Worm (Caenorhabditis elegans) whole organism, L1 larva: ENCODE data around the gene arx-3.

ENCODE experiments used
- C16A3.4 ChIP-seq: fragments of 150-350 bp; optimal IDR thresholded peaks from 2 replicates; lab custom pipeline; 2014; ENCODE audit warnings: missing biosample characterization, missing genetic modification characterization
- Y116A8C.19 ChIP-seq: sonication (generic microtip); optimal IDR thresholded peaks from 2 replicates; lab custom pipeline; 2016; ENCODE audit warnings: missing compliant biosample characterization, missing genetic modification characterization, borderline replicate concordance
- blmp-1 ChIP-seq: fragments of 150-350 bp; optimal IDR thresholded peaks from 2 replicates; lab custom pipeline; 2014; ENCODE audit warnings: missing biosample characterization, missing genetic modification characterization
- ceh-8 ChIP-seq: fragments of 200-800 bp; sonication (Bioruptor generic); optimal IDR thresholded peaks from 2 replicates; lab custom pipeline; 2018; ENCODE audit warnings: mild to moderate bottlenecking, missing genetic modification characterization, moderate library complexity, missing compliant biosample characterization
- ceh-82 ChIP-seq, 3 experiments: fragments of 150-350 bp in 1 of 3; sonication (generic microtip) in 2 of 3; optimal IDR thresholded peaks; 2 replicates each; lab custom pipeline; 2014 to 2017; ENCODE audit warnings: missing biosample characterization in 3 of 3, missing genetic modification characterization in 3 of 3
- ceh-88 ChIP-seq: fragments of 200-800 bp; sonication (Bioruptor generic); IDR thresholded peaks from 2 replicates; pipeline ENCODE4 v1.3.6; 2022; ENCODE audit warnings: missing genetic modification characterization, missing compliant biosample characterization
- ceh-90 ChIP-seq: sonication (generic microtip); optimal IDR thresholded peaks from 2 replicates; lab custom pipeline; 2016; ENCODE audit warnings: missing genetic modification characterization, missing compliant biosample characterization
- ces-1 ChIP-seq: fragments of 150-350 bp; optimal IDR thresholded peaks from 2 replicates; lab custom pipeline; 2014; ENCODE audit warnings: missing biosample characterization, missing genetic modification reagents, missing genetic modification characterization
- dpl-1 ChIP-seq, 3 experiments: fragments of 150-350 bp in 2 of 3; sonication (generic microtip) in 1 of 3; optimal IDR thresholded peaks; 2 replicates each; lab custom pipeline; 2014 to 2017; ENCODE audit warnings: missing biosample characterization in 3 of 3, missing genetic modification characterization in 3 of 3, missing genetic modification reagents in 3 of 3
- efl-1 ChIP-seq, 4 experiments: fragments of 150-350 bp; optimal IDR thresholded peaks in 3 of 4; peaks in 1 of 4; 1 replicate in 1 of 4; 2 replicates in 3 of 4; lab custom pipeline; 2014; ENCODE audit warnings: missing biosample characterization in 2 of 4, missing genetic modification characterization in 2 of 4, missing genetic modification reagents in 2 of 4
- elt-2 ChIP-seq: sonication (generic microtip); optimal IDR thresholded peaks from 2 replicates; lab custom pipeline; 2016; ENCODE audit warnings: missing genetic modification characterization, mild to moderate bottlenecking, inconsistent platforms, missing compliant biosample characterization, missing genetic modification reagents
- elt-3 ChIP-seq, 6 experiments: fragments of 150-350 bp in 1 of 6; sonication (generic microtip); optimal IDR thresholded peaks; 2 replicates each; lab custom pipeline; 2017 to 2018; ENCODE audit warnings: missing biosample characterization in 6 of 6, missing genetic modification characterization in 6 of 6, inconsistent platforms in 1 of 6
- ets-5 ChIP-seq: fragments of 200-800 bp; sonication (Bioruptor generic); IDR thresholded peaks from 2 replicates; pipeline ENCODE4 v1.3.6; 2022; ENCODE audit warnings: missing genetic modification characterization, missing compliant biosample characterization
- fkh-10 ChIP-seq: sonication (generic microtip); optimal IDR thresholded peaks from 2 replicates; lab custom pipeline; 2017; ENCODE audit warnings: missing biosample characterization, missing genetic modification reagents, missing genetic modification characterization
- fkh-4 ChIP-seq: sonication (generic microtip); optimal IDR thresholded peaks from 2 replicates; lab custom pipeline; 2016; ENCODE audit warnings: missing compliant biosample characterization, missing genetic modification characterization, borderline replicate concordance
- fkh-8 ChIP-seq: sonication (generic microtip); optimal IDR thresholded peaks from 2 replicates; lab custom pipeline; 2016; ENCODE audit warnings: mild to moderate bottlenecking, missing genetic modification characterization, missing compliant biosample characterization
- fos-1 ChIP-seq: fragments of 150-350 bp; optimal IDR thresholded peaks from 2 replicates; lab custom pipeline; 2014; ENCODE audit warnings: missing biosample characterization, missing genetic modification characterization
- grh-1 ChIP-seq: fragments of 200-800 bp; sonication (Bioruptor generic); IDR thresholded peaks from 2 replicates; pipeline ENCODE4 v1.3.6; 2022; ENCODE audit warnings: missing genetic modification reagents, missing genetic modification characterization, missing compliant biosample characterization
- hlh-17 ChIP-seq: fragments of 200-800 bp; sonication (Bioruptor generic); optimal IDR thresholded peaks from 2 replicates; lab custom pipeline; 2018; ENCODE audit warnings: missing genetic modification characterization, mild to moderate bottlenecking, missing compliant biosample characterization, moderate library complexity, borderline replicate concordance
- hlh-4 ChIP-seq: sonication (generic microtip); optimal IDR thresholded peaks from 2 replicates; lab custom pipeline; 2016; ENCODE audit warnings: mild to moderate bottlenecking, missing genetic modification characterization, missing compliant biosample characterization
- hpl-2 ChIP-seq: fragments of 150-350 bp; optimal IDR thresholded peaks from 2 replicates; lab custom pipeline; 2014; ENCODE audit warnings: missing biosample characterization, missing genetic modification reagents, missing genetic modification characterization
- lin-13 ChIP-seq: fragments of 150-350 bp; optimal IDR thresholded peaks from 2 replicates; lab custom pipeline; 2014; ENCODE audit warnings: missing biosample characterization, missing genetic modification reagents, missing genetic modification characterization
- lin-14 ChIP-seq: fragments of 200-800 bp; sonication (Bioruptor generic); optimal IDR thresholded peaks from 2 replicates; lab custom pipeline; 2018; ENCODE audit warnings: mild to moderate bottlenecking, missing genetic modification characterization, moderate library complexity, missing compliant biosample characterization
- lin-35 ChIP-seq, 2 experiments: fragments of 150-350 bp; optimal IDR thresholded peaks; 2 replicates each; lab custom pipeline; 2014; ENCODE audit warnings: missing biosample characterization in 2 of 2, missing genetic modification characterization in 2 of 2, missing genetic modification reagents in 2 of 2
- lsy-2 ChIP-seq, 2 experiments: fragments of 150-350 bp; optimal IDR thresholded peaks; 2 replicates each; lab custom pipeline; 2014; ENCODE audit warnings: missing biosample characterization in 2 of 2, missing genetic modification characterization in 2 of 2
- mdl-1 ChIP-seq, 2 experiments: fragments of 150-350 bp; optimal IDR thresholded peaks; 2 replicates each; lab custom pipeline; 2014 to 2017; ENCODE audit warnings: missing biosample characterization in 2 of 2, missing genetic modification characterization in 2 of 2, inconsistent platforms in 1 of 2
- mef-2 ChIP-seq: fragments of 150-350 bp; optimal IDR thresholded peaks from 2 replicates; lab custom pipeline; 2014; ENCODE audit warnings: missing biosample characterization, missing genetic modification characterization
- mep-1 ChIP-seq: fragments of 150-350 bp; optimal IDR thresholded peaks from 2 replicates; lab custom pipeline; 2014; ENCODE audit warnings: missing biosample characterization, missing genetic modification characterization
- nhr-20 ChIP-seq: sonication (generic microtip); optimal IDR thresholded peaks from 2 replicates; lab custom pipeline; 2016; ENCODE audit warnings: mild to moderate bottlenecking, missing genetic modification characterization, missing compliant biosample characterization
- nhr-28 ChIP-seq: fragments of 150-350 bp; optimal IDR thresholded peaks from 2 replicates; lab custom pipeline; 2014; ENCODE audit warnings: missing biosample characterization, missing genetic modification characterization
- nhr-71 ChIP-seq: sonication (generic microtip); optimal IDR thresholded peaks from 2 replicates; lab custom pipeline; 2016; ENCODE audit warnings: mild to moderate bottlenecking, missing genetic modification characterization, moderate library complexity, missing compliant biosample characterization
- nhr-84 ChIP-seq: sonication (generic microtip); optimal IDR thresholded peaks from 2 replicates; lab custom pipeline; 2017; ENCODE audit warnings: missing biosample characterization, missing genetic modification characterization
- nhr-85 ChIP-seq: sonication (generic microtip); peaks from one replicate; lab custom pipeline; 2016; ENCODE audit warnings: missing genetic modification characterization, inconsistent platforms, missing compliant biosample characterization
- nhr-90 ChIP-seq: sonication (generic microtip); optimal IDR thresholded peaks from 2 replicates; lab custom pipeline; 2016; ENCODE audit warnings: mild to moderate bottlenecking, missing genetic modification characterization, missing compliant biosample characterization; ENCODE audit not compliant: poor library complexity
- pqm-1 ChIP-seq: sonication (generic microtip); optimal IDR thresholded peaks from 3 replicates; lab custom pipeline; 2017; ENCODE audit warnings: missing biosample characterization, missing genetic modification characterization
- rnt-1 ChIP-seq: sonication (generic microtip); optimal IDR thresholded peaks from 2 replicates; lab custom pipeline; 2016; ENCODE audit warnings: mild to moderate bottlenecking, missing genetic modification characterization, moderate library complexity, missing compliant biosample characterization
- skn-1 ChIP-seq: fragments of 150-350 bp; optimal IDR thresholded peaks from 2 replicates; lab custom pipeline; 2014; ENCODE audit warnings: missing biosample characterization, missing genetic modification characterization
- snu-23 ChIP-seq: sonication (generic microtip); optimal IDR thresholded peaks from 2 replicates; lab custom pipeline; 2016; ENCODE audit warnings: missing genetic modification characterization, missing compliant biosample characterization
- tbx-2 ChIP-seq: sonication (generic microtip); optimal IDR thresholded peaks from 2 replicates; lab custom pipeline; 2016; ENCODE audit warnings: missing genetic modification characterization, missing compliant biosample characterization
- unc-130 ChIP-seq: fragments of 150-350 bp; optimal IDR thresholded peaks from 2 replicates; lab custom pipeline; 2017; ENCODE audit warnings: missing biosample characterization, missing genetic modification characterization, inconsistent platforms
- unc-30 ChIP-seq: sonication (generic microtip); optimal IDR thresholded peaks from 2 replicates; lab custom pipeline; 2017; ENCODE audit warnings: missing biosample characterization, missing genetic modification characterization
- unc-86 ChIP-seq: sonication (generic microtip); optimal IDR thresholded peaks from 2 replicates; lab custom pipeline; 2016; ENCODE audit warnings: missing genetic modification characterization, missing compliant biosample characterization
- vab-15 ChIP-seq: sonication (generic microtip); optimal IDR thresholded peaks from 2 replicates; lab custom pipeline; 2017; ENCODE audit warnings: missing genotype, mild to moderate bottlenecking, missing genetic modification characterization, missing compliant biosample characterization
- xbp-1 ChIP-seq: sonication (generic microtip); optimal IDR thresholded peaks from 2 replicates; lab custom pipeline; 2016; ENCODE audit warnings: missing genetic modification characterization, missing compliant biosample characterization
- zag-1 ChIP-seq: fragments of 150-350 bp; optimal IDR thresholded peaks from 2 replicates; lab custom pipeline; 2014; ENCODE audit warnings: missing biosample characterization, missing genetic modification characterization
- ztf-11 ChIP-seq, 2 experiments: sonication (generic microtip); optimal IDR thresholded peaks; 2 replicates each; lab custom pipeline; 2016 to 2017; ENCODE audit warnings: missing genetic modification characterization in 2 of 2, missing biosample characterization in 1 of 2, missing compliant biosample characterization in 1 of 2
- ztf-4 ChIP-seq: fragments of 150-350 bp; optimal IDR thresholded peaks from 2 replicates; lab custom pipeline; 2014; ENCODE audit warnings: missing biosample characterization, missing genetic modification characterization

The arx-3 gene

ce11 chrIII:12020074-12020602 lies 38.1 kb downstream of the arx-3 start, which contains the start of gene brp-1:
TSS of gene brp-1 (plus strand) at chrIII:12020552.
- TF ChIP-seq mef-2 (tag; lab: Kevin White, UChicago) (no peak), lin-14 (GFP tag; lab: Kevin White, UChicago) (peak; percentile 2), lsy-2 (tag; optimal IDR thresholded peaks at IDR 0.05; lab: Kevin White, UChicago) (peak in 1 of 2 experiments; percentile 80), vab-15 (tag; lab: Kevin White, UChicago) (no peak), nhr-85 (tag; lab: Kevin White, UChicago) (peak; percentile 91), blmp-1 (tag; lab: Kevin White, UChicago) (peak; percentile 69), xbp-1 (tag; lab: Kevin White, UChicago) (peak; percentile 9), skn-1 (tag; lab: Kevin White, UChicago) (peak; percentile 28), tbx-2 (no peak), ceh-88 (GFP tag; lab: Robert Waterston, UW) (no peak), unc-86 (no peak), lin-35 (GFP tag; optimal IDR thresholded peaks at IDR 0.05; lab: Kevin White, UChicago) (peak in 1 of 2 experiments; percentile 58), nhr-90 (tag; lab: Kevin White, UChicago) (peak; percentile 20), grh-1 (GFP tag; lab: Robert Waterston, UW) (peak; percentile 58), nhr-71 (tag; lab: Kevin White, UChicago) (peak; percentile 20), zag-1 (tag; lab: Kevin White, UChicago) (no peak), snu-23 (GFP tag; lab: Kevin White, UChicago) (peak; percentile 42), unc-130 (no peak), ces-1 (GFP tag; lab: Kevin White, UChicago) (no peak), ceh-90 (tag; lab: Kevin White, UChicago) (no peak), dpl-1 (GFP tag; optimal IDR thresholded peaks at IDR 0.05; lab: Kevin White, UChicago) (peak in 1 of 3 experiments; percentile 14), nhr-20 (tag; lab: Kevin White, UChicago) (peak; percentile 57), fkh-10 (no peak), ztf-11 (tag; optimal IDR thresholded peaks at IDR 0.05; lab: Kevin White, UChicago) (no peak), elt-3 (tag; optimal IDR thresholded peaks at IDR 0.05; lab: Kevin White, UChicago) (peak in 2 of 6 experiments; percentile 57 to 89), ets-5 (GFP tag; lab: Robert Waterston, UW) (no peak), pqm-1 (no peak), mdl-1 (tag; optimal IDR thresholded peaks at IDR 0.05; lab: Kevin White, UChicago) (peak in 1 of 2 experiments; percentile 27), lin-13 (GFP tag; lab: Kevin White, UChicago) (no peak), nhr-28 (tag; lab: Kevin White, UChicago) (no peak)
- TF ChIP-seq, all 84 proteins: peak for 15

- TF ChIP-seq ces-1 (GFP tag; lab: Kevin White, UChicago) (no peak), efl-1 (optimal IDR thresholded peaks at IDR 0.05; lab: Kevin White, UChicago) (no peak), efl-1 (GFP tag; optimal IDR thresholded peaks at IDR 0.05 in 1 of 2; lab: Kevin White, UChicago) (no peak), ceh-8 (GFP tag; lab: Kevin White, UChicago) (no peak), nhr-85 (tag; lab: Kevin White, UChicago) (peak; percentile 83), unc-130 (no peak), fos-1 (tag; lab: Kevin White, UChicago) (no peak), unc-30 (no peak), hlh-17 (GFP tag; lab: Kevin White, UChicago) (no peak), nhr-84 (tag; lab: Kevin White, UChicago) (no peak), ztf-4 (tag; lab: Kevin White, UChicago) (no peak), C16A3.4 (tag; lab: Kevin White, UChicago) (no peak), hpl-2 (no peak), Y116A8C.19 (no peak), elt-2 (tag; lab: Kevin White, UChicago) (no peak), fkh-8 (tag; lab: Kevin White, UChicago) (no peak), mep-1 (tag; lab: Kevin White, UChicago) (no peak), blmp-1 (tag; lab: Kevin White, UChicago) (peak; percentile 91), elt-3 (tag; optimal IDR thresholded peaks at IDR 0.05; lab: Kevin White, UChicago) (peak in 1 of 6 experiments; percentile 15), hlh-4 (tag; lab: Kevin White, UChicago) (no peak), ceh-82 (tag; optimal IDR thresholded peaks at IDR 0.05; lab: Kevin White, UChicago) (no peak), rnt-1 (tag; lab: Kevin White, UChicago) (no peak), fkh-4 (tag; lab: Kevin White, UChicago) (no peak)
Observed at ce11 chrIII:12017999-12018398, 40.3 kb downstream of the arx-3 start.
